Worm (Caenorhabditis elegans): ENCODE measurements around the gene F57F4.2.

- TF ChIP-seq nhr-28 (tag; optimal IDR thresholded peaks at IDR 0.05) = peak; percentile 49
- no peak for TF ChIP-seq nhr-77 (tag; optimal IDR thresholded peaks at IDR 0.05)
- no peak for TF ChIP-seq ama-1 (optimal IDR thresholded peaks at IDR 0.05)
- TF ChIP-seq skn-1 (tag; optimal IDR thresholded peaks at IDR 0.05) = no peak
- no peak for TF ChIP-seq Y75B8A.6 (GFP tag; IDR thresholded peaks at IDR 0.05)
- TF ChIP-seq hlh-30 (tag; optimal IDR thresholded peaks at IDR 0.05; ENCODE audit: insufficient read depth) = peak; percentile 23
- no peak for TF ChIP-seq jun-1 (tag; optimal IDR thresholded peaks at IDR 0.05)
- no peak for TF ChIP-seq zfp-3 (GFP tag; conservative IDR thresholded peaks at IDR 0.05)
- TF ChIP-seq snpc-4 (tag; optimal IDR thresholded peaks at IDR 0.05) = no peak
- peak in 1 of 2 experiments; percentile 20 for TF ChIP-seq unc-62 (GFP tag; optimal IDR thresholded peaks at IDR 0.05 in 1 of 2)
- TF ChIP-seq unc-62 (tag; optimal IDR thresholded peaks at IDR 0.05) = no peak
These were observed 33.5 kb downstream of the F57F4.2 start, which contains the start of gene bcl-11 for ce11 chrV:6355975-6356441.

Measured in whole organism, L4 larva.